Worm (Caenorhabditis elegans): ENCODE results near the gene Y32B12B.8.

- TF ChIP-seq tab-1 (GFP tag; IDR thresholded peaks at IDR 0.05) (no peak), flt-1 (GFP tag; IDR thresholded peaks at IDR 0.05) (no peak)
Measured at ce11 chrV:16506650-16507049, 28.6 kb upstream of the Y32B12B.8 start.

Measured in whole organism, midembryonic.